Worm (Caenorhabditis elegans) whole organism, L4 larva: Measurements from ENCODE around the gene srbc-58.

Source experiments
- R02D3.7 ChIP-seq: fragments of 150-350 bp; sonication (generic microtip); optimal IDR thresholded peaks from 3 replicates; lab custom pipeline; 2014; ENCODE audit warnings: missing biosample characterization, missing genetic modification characterization
- T20F7.1 ChIP-seq: fragments of 200-800 bp; sonication (Bioruptor generic); optimal IDR thresholded peaks from 2 replicates; lab custom pipeline; 2018; ENCODE audit warnings: mild to moderate bottlenecking, missing genetic modification characterization, missing compliant biosample characterization
- ZK546.5 ChIP-seq, 2 experiments: sonication (generic microtip); optimal IDR thresholded peaks; 2 replicates each; lab custom pipeline; 2017; ENCODE audit warnings: missing biosample characterization in 2 of 2, missing genetic modification characterization in 2 of 2
- aly-2 ChIP-seq: sonication (generic microtip); optimal IDR thresholded peaks from 2 replicates; lab custom pipeline; 2018; ENCODE audit warnings: missing biosample characterization, missing genetic modification characterization
- ama-1 ChIP-seq: fragments of 150-350 bp; optimal IDR thresholded peaks from 2 replicates; lab custom pipeline; 2014; ENCODE audit warnings: inconsistent platforms, mixed read lengths
- attf-4 ChIP-seq: sonication (generic microtip); optimal IDR thresholded peaks from 3 replicates; lab custom pipeline; 2017; ENCODE audit warnings: missing biosample characterization, missing genetic modification characterization
- ceh-20 ChIP-seq: fragments of 200-800 bp; sonication (Bioruptor generic); IDR thresholded peaks from 2 replicates; pipeline ENCODE4 v1.3.6; 2022; ENCODE audit warnings: missing genetic modification reagents, missing genetic modification characterization, missing compliant biosample characterization
- ceh-32 ChIP-seq: sonication (generic microtip); optimal IDR thresholded peaks from 2 replicates; lab custom pipeline; 2016; ENCODE audit warnings: mild to moderate bottlenecking, missing genetic modification characterization, missing compliant biosample characterization; ENCODE audit not compliant: poor library complexity
- ceh-44 ChIP-seq: fragments of 200-800 bp; sonication (Bioruptor generic); IDR thresholded peaks from 2 replicates; pipeline ENCODE4 v1.3.6; 2022; ENCODE audit warnings: missing genetic modification reagents, missing genetic modification characterization, missing compliant biosample characterization
- ceh-82 ChIP-seq: sonication (generic microtip); optimal IDR thresholded peaks from 2 replicates; lab custom pipeline; 2017; ENCODE audit warnings: missing biosample characterization, missing genetic modification characterization
- ces-1 ChIP-seq: fragments of 150-350 bp; sonication (generic microtip); optimal IDR thresholded peaks from 4 replicates; lab custom pipeline; 2014; ENCODE audit warnings: missing biosample characterization, missing genetic modification reagents, missing genetic modification characterization
- cey-2 ChIP-seq: sonication (generic microtip); optimal IDR thresholded peaks from 3 replicates; lab custom pipeline; 2017; ENCODE audit warnings: missing genetic modification characterization, mild to moderate bottlenecking, missing compliant biosample characterization, antibody characterized with exemption, borderline replicate concordance; ENCODE audit not compliant: insufficient read depth
- daf-12 ChIP-seq: fragments of 150-350 bp; optimal IDR thresholded peaks from 2 replicates; lab custom pipeline; 2014; ENCODE audit warnings: missing biosample characterization, missing genetic modification reagents, missing genetic modification characterization
- daf-16 ChIP-seq, 3 experiments: sonication (generic microtip); optimal IDR thresholded peaks; 2 replicates each; lab custom pipeline; 2016 to 2017; ENCODE audit warnings: missing genetic modification characterization in 3 of 3, missing genetic modification reagents in 3 of 3, mild to moderate bottlenecking in 2 of 3, missing compliant biosample characterization in 2 of 3, missing biosample characterization in 1 of 3, moderate library complexity in 1 of 3
- daf-8 ChIP-seq: fragments of 200-800 bp; sonication (Bioruptor generic); IDR thresholded peaks from 2 replicates; pipeline ENCODE4 v1.3.6; 2022; ENCODE audit warnings: missing genetic modification characterization, missing compliant biosample characterization
- dmd-6 ChIP-seq: fragments of 200-800 bp; sonication (Bioruptor generic); IDR thresholded peaks from 2 replicates; pipeline ENCODE4 v1.3.6; 2022; ENCODE audit warnings: missing genetic modification reagents, missing genetic modification characterization, missing compliant biosample characterization
- dmd-9 ChIP-seq: fragments of 200-800 bp; sonication (Bioruptor generic); IDR thresholded peaks from 2 replicates; pipeline ENCODE4 v1.3.6; 2022; ENCODE audit warnings: missing genetic modification reagents, missing genetic modification characterization, missing compliant biosample characterization
- dpl-1 ChIP-seq: fragments of 150-350 bp; optimal IDR thresholded peaks from 2 replicates; lab custom pipeline; 2014; ENCODE audit warnings: missing biosample characterization, missing genetic modification reagents, missing genetic modification characterization
- duxl-1 ChIP-seq: sonication (generic microtip); optimal IDR thresholded peaks from 2 replicates; lab custom pipeline; 2016; ENCODE audit warnings: mild to moderate bottlenecking, missing genetic modification characterization, moderate library complexity, missing compliant biosample characterization; ENCODE audit not compliant: poor library complexity
- dve-1 ChIP-seq: sonication (generic microtip); optimal IDR thresholded peaks from 2 replicates; lab custom pipeline; 2017; ENCODE audit warnings: antibody characterized with exemption, mild to moderate bottlenecking, missing genetic modification characterization, missing compliant biosample characterization; ENCODE audit not compliant: insufficient read depth
- fkh-10 ChIP-seq: fragments of 150-350 bp; optimal IDR thresholded peaks from 2 replicates; lab custom pipeline; 2014; ENCODE audit warnings: missing biosample characterization, missing genetic modification reagents, missing genetic modification characterization
- fos-1 ChIP-seq: fragments of 150-350 bp; optimal IDR thresholded peaks from 2 replicates; lab custom pipeline; 2014; ENCODE audit warnings: missing biosample characterization, missing genetic modification characterization
- hlh-11 ChIP-seq: fragments of 200-800 bp; sonication (Bioruptor generic); optimal IDR thresholded peaks from 2 replicates; lab custom pipeline; 2018; ENCODE audit warnings: mild to moderate bottlenecking, missing genetic modification characterization, missing compliant biosample characterization
- hmg-1.1 ChIP-seq: fragments of 200-800 bp; sonication (Bioruptor generic); IDR thresholded peaks from 2 replicates; pipeline ENCODE4 v1.3.6; 2022; ENCODE audit warnings: missing genetic modification reagents, missing genetic modification characterization, missing compliant biosample characterization
- lin-38 ChIP-seq: fragments of 200-800 bp; sonication (Bioruptor generic); IDR thresholded peaks from 2 replicates; pipeline ENCODE4 v1.3.6; 2022; ENCODE audit warnings: missing genetic modification reagents, missing genetic modification characterization, missing compliant biosample characterization
- lin-39 ChIP-seq: fragments of 150-350 bp; optimal IDR thresholded peaks from 2 replicates; lab custom pipeline; 2014; ENCODE audit warnings: missing biosample characterization, missing genetic modification reagents, missing genetic modification characterization
- lir-3 ChIP-seq: sonication (generic microtip); optimal IDR thresholded peaks from 2 replicates; lab custom pipeline; 2016; ENCODE audit warnings: mild to moderate bottlenecking, missing genetic modification characterization, missing compliant biosample characterization
- lsy-2 ChIP-seq, 2 experiments: fragments of 150-350 bp in 1 of 2; sonication (generic microtip) in 1 of 2; optimal IDR thresholded peaks; 2 replicates each; lab custom pipeline; 2014 to 2017; ENCODE audit warnings: missing biosample characterization in 2 of 2, missing genetic modification characterization in 2 of 2
- mep-1 ChIP-seq: fragments of 150-350 bp; sonication (generic microtip); optimal IDR thresholded peaks from 3 replicates; lab custom pipeline; 2014; ENCODE audit warnings: missing biosample characterization, missing genetic modification characterization
- mes-2 ChIP-seq: sonication (generic microtip); optimal IDR thresholded peaks from 2 replicates; lab custom pipeline; 2016; ENCODE audit warnings: missing genotype, mild to moderate bottlenecking, missing genetic modification characterization, missing compliant biosample characterization; ENCODE audit not compliant: poor library complexity, severe bottlenecking
- mxl-2 ChIP-seq: fragments of 200-800 bp; sonication (Bioruptor generic); conservative IDR thresholded peaks from 2 replicates; pipeline ENCODE4 v1.3.6; 2022; ENCODE audit warnings: missing genetic modification reagents, missing genetic modification characterization, missing compliant biosample characterization
- mxl-3 ChIP-seq: fragments of 200-800 bp; sonication (Bioruptor generic); optimal IDR thresholded peaks from 2 replicates; lab custom pipeline; 2018; ENCODE audit warnings: mild to moderate bottlenecking, missing genetic modification characterization, missing compliant biosample characterization
- nhr-10 ChIP-seq: fragments of 150-350 bp; optimal IDR thresholded peaks from 2 replicates; lab custom pipeline; 2014; ENCODE audit warnings: missing biosample characterization, missing genetic modification characterization
- nhr-102 ChIP-seq: sonication (generic microtip); optimal IDR thresholded peaks from 2 replicates; lab custom pipeline; 2016; ENCODE audit warnings: mild to moderate bottlenecking, missing genetic modification characterization, moderate library complexity, missing compliant biosample characterization
- nhr-11 ChIP-seq: fragments of 150-350 bp; optimal IDR thresholded peaks from 2 replicates; lab custom pipeline; 2014; ENCODE audit warnings: missing biosample characterization, missing genetic modification characterization
- nhr-28 ChIP-seq: fragments of 150-350 bp; optimal IDR thresholded peaks from 2 replicates; lab custom pipeline; 2014; ENCODE audit warnings: missing biosample characterization, missing genetic modification characterization
- nhr-41 ChIP-seq: fragments of 200-800 bp; sonication (Bioruptor generic); IDR thresholded peaks from 2 replicates; pipeline ENCODE4 v1.3.6; 2022; ENCODE audit warnings: missing genetic modification reagents, missing genetic modification characterization, missing compliant biosample characterization
- nhr-42 ChIP-seq: fragments of 200-800 bp; sonication (Bioruptor generic); IDR thresholded peaks from 2 replicates; pipeline ENCODE4 v1.3.6; 2022; ENCODE audit warnings: missing genetic modification characterization, missing compliant biosample characterization
- nhr-48 ChIP-seq: sonication (generic microtip); optimal IDR thresholded peaks from 2 replicates; lab custom pipeline; 2016; ENCODE audit warnings: mild to moderate bottlenecking, missing genetic modification characterization, missing compliant biosample characterization
- nhr-77 ChIP-seq: fragments of 150-350 bp; optimal IDR thresholded peaks from 2 replicates; lab custom pipeline; 2014; ENCODE audit warnings: missing biosample characterization, missing genetic modification characterization
- rbr-2 ChIP-seq: sonication (generic microtip); optimal IDR thresholded peaks from 2 replicates; lab custom pipeline; 2016; ENCODE audit warnings: missing genotype, missing genetic modification characterization, missing compliant biosample characterization
- saeg-2 ChIP-seq: fragments of 200-800 bp; sonication (Bioruptor generic); IDR thresholded peaks from 2 replicates; pipeline ENCODE4 v1.3.6; 2022; ENCODE audit warnings: missing genetic modification reagents, missing genetic modification characterization, missing compliant biosample characterization
- set-16 ChIP-seq: fragments of 200-800 bp; sonication (Bioruptor generic); IDR thresholded peaks from 2 replicates; pipeline ENCODE4 v1.3.6; 2022; ENCODE audit warnings: missing genetic modification reagents, missing genetic modification characterization, missing compliant biosample characterization
- snpc-1.2 ChIP-seq: fragments of 200-800 bp; sonication (Bioruptor generic); IDR thresholded peaks from 2 replicates; pipeline ENCODE4 v1.3.6; 2022; ENCODE audit warnings: missing genetic modification reagents, missing genetic modification characterization, missing compliant biosample characterization
- snpc-4 ChIP-seq: fragments of 150-350 bp; optimal IDR thresholded peaks from 2 replicates; lab custom pipeline; 2014; ENCODE audit warnings: missing biosample characterization, missing genetic modification characterization
- spr-3 ChIP-seq: fragments of 200-800 bp; sonication (Bioruptor generic); optimal IDR thresholded peaks from 2 replicates; lab custom pipeline; 2018; ENCODE audit warnings: mild to moderate bottlenecking, missing genetic modification characterization, missing compliant biosample characterization
- unc-130 ChIP-seq: sonication (generic microtip); optimal IDR thresholded peaks from 2 replicates; lab custom pipeline; 2016; ENCODE audit warnings: missing genetic modification reagents, missing genetic modification characterization, missing compliant biosample characterization
- unc-39 ChIP-seq: sonication (generic microtip); optimal IDR thresholded peaks from 2 replicates; lab custom pipeline; 2017; ENCODE audit warnings: missing biosample characterization, missing genetic modification characterization
- unc-62 ChIP-seq, 3 experiments: fragments of 150-350 bp in 1 of 3; sonication (generic microtip); optimal IDR thresholded peaks in 2 of 3; peaks in 1 of 3; 1 replicate in 1 of 3; 2 replicates in 2 of 3; lab custom pipeline; 2014 to 2017; ENCODE audit warnings: missing biosample characterization in 3 of 3, missing genetic modification characterization in 3 of 3, missing genetic modification reagents in 3 of 3, missing genotype in 1 of 3
- zfp-2 ChIP-seq: sonication (generic microtip); optimal IDR thresholded peaks from 2 replicates; lab custom pipeline; 2016; ENCODE audit warnings: mild to moderate bottlenecking, missing genetic modification characterization, missing compliant biosample characterization
- ztf-11 ChIP-seq: fragments of 150-350 bp; optimal IDR thresholded peaks from 2 replicates; lab custom pipeline; 2014; ENCODE audit warnings: missing biosample characterization, missing genetic modification characterization

The srbc-58 gene

ce11 chrV:731330-731729, 43.5 kb upstream of the srbc-58 start (continued):
- peak; percentile 83 for TF ChIP-seq nhr-77 (tag; lab: Kevin White, UChicago)
- TF ChIP-seq nhr-42, result peak; percentile 68
- TF ChIP-seq ceh-32, result no peak
- TF ChIP-seq lsy-2 (tag; optimal IDR thresholded peaks at IDR 0.05; lab: Kevin White, UChicago), result peak; percentile 71 to 78
- no peak for TF ChIP-seq unc-39
- TF ChIP-seq hlh-11, result peak; percentile 99
- TF ChIP-seq nhr-28 (tag; lab: Kevin White, UChicago), result peak; percentile 96
- TF ChIP-seq daf-8 (GFP tag; lab: Robert Waterston, UW), result no peak
- TF ChIP-seq mxl-2 (GFP tag; lab: Robert Waterston, UW), result peak; percentile 73
- TF ChIP-seq ama-1 (lab: Kevin White, UChicago), result no peak
- TF ChIP-seq zfp-2 (tag; lab: Kevin White, UChicago), result no peak
- TF ChIP-seq ceh-82 (tag; lab: Kevin White, UChicago), result no peak
- no peak for TF ChIP-seq ceh-44 (GFP tag; lab: Robert Waterston, UW)
- TF ChIP-seq nhr-102 (tag; lab: Kevin White, UChicago), result peak; percentile 93
- TF ChIP-seq lir-3 (tag; lab: Kevin White, UChicago), result no peak
- peak; percentile 96 for TF ChIP-seq nhr-11 (tag; lab: Kevin White, UChicago)
- no peak for TF ChIP-seq aly-2 (tag; lab: Kevin White, UChicago)
- peak; percentile 67 for TF ChIP-seq fos-1 (tag; lab: Kevin White, UChicago)
- TF ChIP-seq duxl-1 (tag; lab: Kevin White, UChicago), result peak; percentile 73
- TF ChIP-seq R02D3.7 (tag; lab: Kevin White, UChicago), result no peak
- TF ChIP-seq lin-38, result peak; percentile 42
- peak; percentile 9 for TF ChIP-seq spr-3 (GFP tag; lab: Kevin White, UChicago)
- peak; percentile 92 for TF ChIP-seq nhr-48 (tag; lab: Kevin White, UChicago)
- no peak; the same call in 1 of the 2 replicates for TF ChIP-seq nhr-41 (GFP tag; lab: Robert Waterston, UW)
- TF ChIP-seq dmd-9 (GFP tag; lab: Robert Waterston, UW), result no peak
- no peak for TF ChIP-seq cey-2 (tag; lab: Kevin White, UChicago)
- peak; percentile 97 for TF ChIP-seq nhr-10 (tag; lab: Kevin White, UChicago)
- TF ChIP-seq dve-1 (tag; lab: Kevin White, UChicago), result peak; percentile 97
- TF ChIP-seq dmd-6 (GFP tag; lab: Robert Waterston, UW), result peak; percentile 98
- no peak for TF ChIP-seq daf-12
- TF ChIP-seq snpc-4 (tag; lab: Kevin White, UChicago), result no peak
- peak; percentile 2 for TF ChIP-seq dpl-1 (GFP tag; lab: Kevin White, UChicago)
- TF ChIP-seq daf-16 (GFP tag; optimal IDR thresholded peaks at IDR 0.05; lab: Kevin White, UChicago), result peak; percentile 95 to 96
- TF ChIP-seq daf-16 (tag; optimal IDR thresholded peaks at IDR 0.05; lab: Kevin White, UChicago), result peak; percentile 99
- TF ChIP-seq hmg-1.1 (GFP tag; lab: Robert Waterston, UW), result peak; percentile 71
- no peak for TF ChIP-seq lin-39 (tag; lab: Kevin White, UChicago)
- no peak for TF ChIP-seq unc-130
- TF ChIP-seq mes-2 (tag; lab: Kevin White, UChicago), result peak; percentile 71
- no peak for TF ChIP-seq ZK546.5 (tag; optimal IDR thresholded peaks at IDR 0.05; lab: Kevin White, UChicago)
- TF ChIP-seq mxl-3 (GFP tag; lab: Kevin White, UChicago), result peak; percentile 84
- no peak for TF ChIP-seq ztf-11 (tag; lab: Kevin White, UChicago)
- no peak for TF ChIP-seq ces-1
- TF ChIP-seq T20F7.1 (GFP tag; lab: Kevin White, UChicago), result peak; percentile 62
- peak; percentile 79 for TF ChIP-seq mep-1 (tag; lab: Kevin White, UChicago)
- peak; percentile 35 for TF ChIP-seq rbr-2 (tag; lab: Kevin White, UChicago)
- TF ChIP-seq ceh-20 (GFP tag; lab: Robert Waterston, UW), result peak; percentile 90
- TF ChIP-seq saeg-2, result peak; percentile 79
- no peak for TF ChIP-seq attf-4 (tag; lab: Kevin White, UChicago)
- peak; percentile 76 to 98 for TF ChIP-seq unc-62 (GFP tag; optimal IDR thresholded peaks at IDR 0.05 in 1 of 2; lab: Kevin White, UChicago)
- TF ChIP-seq unc-62 (tag; optimal IDR thresholded peaks at IDR 0.05; lab: Kevin White, UChicago), result peak; percentile 8
- TF ChIP-seq set-16, result peak; percentile 91
- TF ChIP-seq snpc-1.2 (GFP tag; lab: Robert Waterston, UW), result no peak
- no peak for TF ChIP-seq fkh-10 (GFP tag; lab: Kevin White, UChicago)
